Fruit fly (Drosophila melanogaster): ENCODE data around the gene Msh6.

DNA sequence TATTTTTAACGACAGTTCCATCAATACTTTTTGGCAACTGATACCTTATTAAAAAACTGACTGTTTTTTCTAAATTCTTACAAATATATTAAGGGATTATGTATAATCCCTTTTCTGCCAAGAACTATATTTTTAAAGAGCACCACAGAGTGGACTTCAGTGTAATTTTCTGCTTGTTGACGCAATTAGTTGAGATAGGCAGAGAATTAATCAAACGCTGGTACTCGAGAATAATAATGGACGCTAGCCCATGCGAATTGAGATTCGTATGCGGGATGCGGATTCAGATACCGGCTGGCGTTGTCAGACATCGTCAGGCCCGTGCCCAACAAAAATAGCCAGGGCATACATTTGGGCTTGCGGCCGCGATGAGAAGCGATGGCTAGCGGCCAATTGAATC is 45.1 kb downstream of the Msh6 start, which contains the start of gene CG13458:
- TF ChIP-seq gl (tag; optimal IDR thresholded peaks at IDR 0.05) (no peak), CG8159 (tag; optimal IDR thresholded peaks at IDR 0.05) (no peak), CG14655 (GFP tag; optimal IDR thresholded peaks at IDR 0.05) (no peak), CG17806 (tag; optimal IDR thresholded peaks at IDR 0.05) (no peak), CG15710 (tag; optimal IDR thresholded peaks at IDR 0.05) (no peak), Snoo (tag; optimal IDR thresholded peaks at IDR 0.05) (no peak), CG10348 (GFP tag; IDR thresholded peaks at IDR 0.05) (no peak), fd96Ca (GFP tag; IDR thresholded peaks at IDR 0.05) (no peak)

Measured in whole organism, pupa.